Worm (Caenorhabditis elegans) whole organism, L1 larva: ENCODE results near the gene Y113G7A.22.

Experiments
- ama-1 ChIP-seq: fragments of 150-350 bp; optimal IDR thresholded peaks from 2 replicates; lab custom pipeline; 2014
- ceh-90 ChIP-seq: sonication (generic microtip); optimal IDR thresholded peaks from 2 replicates; lab custom pipeline; 2016; ENCODE audit warnings: missing genetic modification characterization, missing compliant biosample characterization
- fkh-10 ChIP-seq: sonication (generic microtip); optimal IDR thresholded peaks from 2 replicates; lab custom pipeline; 2017; ENCODE audit warnings: missing biosample characterization, missing genetic modification reagents, missing genetic modification characterization
- lin-39 ChIP-seq: fragments of 150-350 bp; optimal IDR thresholded peaks from 2 replicates; lab custom pipeline; 2014; ENCODE audit warnings: missing biosample characterization, missing genetic modification reagents, missing genetic modification characterization
- nhr-11 ChIP-seq: fragments of 150-350 bp; optimal IDR thresholded peaks from 2 replicates; lab custom pipeline; 2014; ENCODE audit warnings: missing biosample characterization, missing genetic modification characterization
- unc-62 ChIP-seq: fragments of 150-350 bp; optimal IDR thresholded peaks from 2 replicates; lab custom pipeline; 2014; ENCODE audit warnings: missing biosample characterization, missing genetic modification reagents, missing genetic modification characterization

ce11 chrV:20138407-20139044 lies 3.4 kb upstream of the Y113G7A.22 start, which contains the start of gene Y113G7A.14:
- TF ChIP-seq ceh-90 (tag; lab: Kevin White, UChicago) (no peak), fkh-10 (no peak), ama-1 (lab: Kevin White, UChicago) (no peak), nhr-11 (tag; lab: Kevin White, UChicago) (no peak), lin-39 (tag; lab: Kevin White, UChicago) (no peak), unc-62 (GFP tag; lab: Kevin White, UChicago) (no peak)
